Fruit fly (Drosophila melanogaster) whole organism, embryonic: ENCODE data around the gene Sas-4.

Source experiments
- ATbp ChIP-seq: fragments of 200-800 bp; sonication (Bioruptor generic); optimal IDR thresholded peaks from 2 replicates; lab custom pipeline; 2017; ENCODE audit warnings: missing biosample characterization, mild to moderate bottlenecking, missing genetic modification characterization, missing genetic modification reagents
- Ada2b ChIP-seq: fragments of 200-800 bp; sonication (Bioruptor generic); IDR thresholded peaks from 2 replicates; pipeline ENCODE4 v1.3.6; 2022; ENCODE audit warnings: missing biosample characterization, missing genetic modification characterization
- Aef1 ChIP-seq: fragments of 200-800 bp; sonication (Bioruptor generic); IDR thresholded peaks from 3 replicates; pipeline ENCODE4 v1.3.6; 2022; ENCODE audit warnings: missing biosample characterization, missing genetic modification characterization
- Bdp1 ChIP-seq: fragments of 200-800 bp; sonication (Bioruptor generic); optimal IDR thresholded peaks from 3 replicates; lab custom pipeline; 2016; ENCODE audit warnings: missing biosample characterization, missing genetic modification characterization
- CG10321 ChIP-seq: fragments of 200-800 bp; sonication (Bioruptor generic); IDR thresholded peaks from 2 replicates; pipeline ENCODE4 v1.3.6; 2022; ENCODE audit warnings: missing biosample characterization, missing genetic modification characterization
- CG12071 ChIP-seq: fragments of 200-800 bp; sonication (Bioruptor generic); optimal IDR thresholded peaks from 3 replicates; lab custom pipeline; 2018; ENCODE audit warnings: missing biosample characterization, mild to moderate bottlenecking, missing genetic modification characterization
- CG14710 ChIP-seq: fragments of 200-800 bp; sonication (Bioruptor generic); optimal IDR thresholded peaks from 3 replicates; lab custom pipeline; 2019; ENCODE audit warnings: missing biosample characterization, mild to moderate bottlenecking, missing genetic modification characterization, moderate library complexity
- CG15011 ChIP-seq: fragments of 200-800 bp; sonication (Bioruptor generic); optimal IDR thresholded peaks from 3 replicates; lab custom pipeline; 2018; ENCODE audit warnings: missing biosample characterization, mild to moderate bottlenecking, missing genetic modification characterization
- CG15601 ChIP-seq: fragments of 200-800 bp; sonication (Bioruptor generic); optimal IDR thresholded peaks from 3 replicates; lab custom pipeline; 2019; ENCODE audit warnings: missing biosample characterization, mild to moderate bottlenecking, missing genetic modification characterization, moderate library complexity
- CG17186 ChIP-seq: fragments of 200-800 bp; sonication (Bioruptor generic); optimal IDR thresholded peaks from 3 replicates; lab custom pipeline; 2017; ENCODE audit warnings: missing biosample characterization, missing genetic modification reagents, missing genetic modification characterization
- CG17802 ChIP-seq: fragments of 200-800 bp; sonication (Bioruptor generic); optimal IDR thresholded peaks from 2 replicates; lab custom pipeline; 2018; ENCODE audit warnings: missing biosample characterization, mild to moderate bottlenecking, missing genetic modification characterization, moderate library complexity
- CG1792 ChIP-seq: fragments of 200-800 bp; sonication (Bioruptor generic); optimal IDR thresholded peaks from 2 replicates; lab custom pipeline; 2016; ENCODE audit warnings: missing biosample characterization, missing genetic modification characterization
- CG34422 ChIP-seq: fragments of 200-800 bp; sonication (Bioruptor generic); IDR thresholded peaks from 3 replicates; pipeline ENCODE4 v1.3.6; 2022; ENCODE audit warnings: missing biosample characterization, missing genetic modification characterization
- CG3847 ChIP-seq: fragments of 200-800 bp; sonication (Bioruptor generic); IDR thresholded peaks from 2 replicates; pipeline ENCODE4 v1.3.6; 2022; ENCODE audit warnings: missing biosample characterization, missing genetic modification characterization
- CG7786 ChIP-seq: fragments of 200-800 bp; sonication (Bioruptor generic); optimal IDR thresholded peaks from 2 replicates; lab custom pipeline; 2016; ENCODE audit warnings: missing biosample characterization, missing genetic modification characterization
- CG7928 ChIP-seq: fragments of 200-800 bp; sonication (Bioruptor generic); optimal IDR thresholded peaks from 2 replicates; lab custom pipeline; 2017; ENCODE audit warnings: missing biosample characterization, mild to moderate bottlenecking, missing genetic modification characterization
- CG8388 ChIP-seq: fragments of 200-800 bp; sonication (Bioruptor generic); optimal IDR thresholded peaks from 2 replicates; lab custom pipeline; 2019; ENCODE audit warnings: missing biosample characterization, mild to moderate bottlenecking, missing genetic modification characterization, moderate library complexity
- CG8478 ChIP-seq: fragments of >200 bp; optimal IDR thresholded peaks from 2 replicates; lab custom pipeline; 2018
- CG9215 ChIP-seq: fragments of 200-800 bp; sonication (Bioruptor generic); IDR thresholded peaks from 2 replicates; pipeline ENCODE4 v1.3.6; 2022; ENCODE audit warnings: missing biosample characterization, missing genetic modification characterization
- Chrac-16 ChIP-seq: fragments of 200-800 bp; sonication (Bioruptor generic); optimal IDR thresholded peaks from 3 replicates; lab custom pipeline; 2016; ENCODE audit warnings: missing biosample characterization, missing genetic modification characterization
- D ChIP-seq, 2 experiments: fragments of 200-800 bp in 1 of 2; fragments of >200 bp in 1 of 2; sonication (Bioruptor generic) in 1 of 2; optimal IDR thresholded peaks; 2 replicates in 1 of 2; 3 replicates in 1 of 2; lab custom pipeline; 2017; ENCODE audit warnings: mild to moderate bottlenecking in 1 of 2, missing biosample characterization in 1 of 2, missing genetic modification characterization in 1 of 2, missing genetic modification reagents in 1 of 2
- Dip2 ChIP-seq: fragments of 200-800 bp; sonication (Bioruptor generic); IDR thresholded peaks from 2 replicates; pipeline ENCODE4 v1.3.6; 2022; ENCODE audit warnings: missing biosample characterization, missing genetic modification characterization
- Dp ChIP-seq: fragments of 200-800 bp; sonication (Bioruptor generic); optimal IDR thresholded peaks from 2 replicates; lab custom pipeline; 2018; ENCODE audit warnings: missing biosample characterization, mild to moderate bottlenecking, missing genetic modification characterization, moderate library complexity
- GATAe ChIP-seq: fragments of 200-800 bp; sonication (Bioruptor generic); conservative IDR thresholded peaks from 2 replicates; pipeline ENCODE4 v1.3.6; 2022; ENCODE audit warnings: missing biosample characterization, missing genetic modification characterization
- H15 ChIP-seq: fragments of 200-800 bp; sonication (Bioruptor generic); IDR thresholded peaks from 3 replicates; pipeline ENCODE4 v1.3.6; 2022; ENCODE audit warnings: missing biosample characterization, missing genetic modification characterization
- H2.0 ChIP-seq: fragments of 200-800 bp; sonication (Bioruptor generic); IDR thresholded peaks from 2 replicates; pipeline ENCODE4 v1.3.6; 2022; ENCODE audit warnings: missing biosample characterization, missing genetic modification characterization
- HHEX ChIP-seq: fragments of 200-800 bp; sonication (Bioruptor generic); optimal IDR thresholded peaks from 3 replicates; lab custom pipeline; 2017; ENCODE audit warnings: missing biosample characterization, mild to moderate bottlenecking, missing genetic modification characterization, missing genetic modification reagents
- HmgZ ChIP-seq: fragments of 200-800 bp; sonication (Bioruptor generic); optimal IDR thresholded peaks from 2 replicates; lab custom pipeline; 2018; ENCODE audit warnings: missing biosample characterization, mild to moderate bottlenecking, missing genetic modification characterization
- MESR4 ChIP-seq: fragments of 200-800 bp; sonication (Bioruptor generic); optimal IDR thresholded peaks from 2 replicates; lab custom pipeline; 2018; ENCODE audit warnings: missing biosample characterization, mild to moderate bottlenecking, missing genetic modification characterization, moderate library complexity
- Opbp ChIP-seq: fragments of 200-800 bp; sonication (Bioruptor generic); IDR thresholded peaks from 3 replicates; pipeline ENCODE4 v1.3.6; 2022; ENCODE audit warnings: missing biosample characterization, missing genetic modification characterization; ENCODE audit not compliant: partially characterized antibody
- Xrp1 ChIP-seq: fragments of 200-800 bp; sonication (Bioruptor generic); IDR thresholded peaks from 2 replicates; pipeline ENCODE4 v1.3.6; 2022; ENCODE audit warnings: missing biosample characterization, missing genetic modification characterization
- az2 ChIP-seq: fragments of 200-800 bp; sonication (Bioruptor generic); optimal IDR thresholded peaks from 3 replicates; lab custom pipeline; 2016; ENCODE audit warnings: missing biosample characterization, missing genetic modification characterization
- bcd ChIP-seq: fragments of 200-800 bp; sonication (Bioruptor generic); optimal IDR thresholded peaks from 2 replicates; lab custom pipeline; 2017; ENCODE audit warnings: missing biosample characterization, mild to moderate bottlenecking, missing genetic modification characterization
- br ChIP-seq: fragments of >200 bp; optimal IDR thresholded peaks from 2 replicates; lab custom pipeline; 2017
- cas ChIP-seq: fragments of 200-800 bp; sonication (Bioruptor generic); IDR thresholded peaks from 2 replicates; pipeline ENCODE4 v1.3.6; 2022; ENCODE audit warnings: missing biosample characterization, missing genetic modification characterization
- cg ChIP-seq: fragments of 200-800 bp; sonication (Bioruptor generic); optimal IDR thresholded peaks from 3 replicates; lab custom pipeline; 2019; ENCODE audit warnings: missing biosample characterization, mild to moderate bottlenecking, missing genetic modification characterization, moderate library complexity
- chinmo ChIP-seq: fragments of 200-800 bp; sonication (Bioruptor generic); IDR thresholded peaks from 4 replicates; pipeline ENCODE4 v1.3.6; 2022; ENCODE audit warnings: missing biosample characterization, missing genetic modification characterization; ENCODE audit not compliant: partially characterized antibody
- ewg ChIP-seq: fragments of 200-800 bp; sonication (Bioruptor generic); optimal IDR thresholded peaks from 3 replicates; lab custom pipeline; 2017; ENCODE audit warnings: mild to moderate bottlenecking, missing biosample characterization, missing genetic modification reagents, missing genetic modification characterization
- fru ChIP-seq: fragments of >200 bp; optimal IDR thresholded peaks from 2 replicates; lab custom pipeline; 2017
- ftz-f1 ChIP-seq: fragments of 200-800 bp; sonication (Bioruptor generic); optimal IDR thresholded peaks from 2 replicates; lab custom pipeline; 2016; ENCODE audit warnings: missing biosample characterization, missing genetic modification characterization
- insv ChIP-seq, 2 experiments: fragments of 200-800 bp; sonication (Bioruptor generic); optimal IDR thresholded peaks; 3 replicates each; lab custom pipeline; 2016 to 2018; ENCODE audit warnings: missing biosample characterization in 2 of 2, missing genetic modification characterization in 2 of 2
- kah ChIP-seq: fragments of 200-800 bp; sonication (Bioruptor generic); optimal IDR thresholded peaks from 2 replicates; lab custom pipeline; 2018; ENCODE audit warnings: missing biosample characterization, mild to moderate bottlenecking, missing genetic modification characterization
- mirr ChIP-seq: fragments of 200-800 bp; sonication (Bioruptor generic); optimal IDR thresholded peaks from 3 replicates; lab custom pipeline; 2018; ENCODE audit warnings: missing biosample characterization, mild to moderate bottlenecking, missing genetic modification characterization
- mld ChIP-seq: fragments of 200-800 bp; sonication (Bioruptor generic); IDR thresholded peaks from 3 replicates; pipeline ENCODE4 v1.3.6; 2022; ENCODE audit warnings: missing biosample characterization, missing genetic modification characterization; ENCODE audit not compliant: partially characterized antibody
- pfk ChIP-seq: fragments of 200-800 bp; sonication (Bioruptor generic); optimal IDR thresholded peaks from 2 replicates; lab custom pipeline; 2018; ENCODE audit warnings: missing biosample characterization, mild to moderate bottlenecking, missing genetic modification characterization, moderate library complexity
- pros ChIP-seq: fragments of 200-800 bp; sonication (Bioruptor generic); optimal IDR thresholded peaks from 3 replicates; lab custom pipeline; 2019; ENCODE audit warnings: missing biosample characterization, mild to moderate bottlenecking, missing genetic modification characterization, moderate library complexity
- rib ChIP-seq: fragments of 200-800 bp; sonication (Bioruptor generic); IDR thresholded peaks from 2 replicates; pipeline ENCODE4 v1.3.6; 2022; ENCODE audit warnings: missing biosample characterization, missing genetic modification characterization
- sens-2 ChIP-seq: fragments of 200-800 bp; sonication (Bioruptor generic); IDR thresholded peaks from 2 replicates; pipeline ENCODE4 v1.3.6; 2022; ENCODE audit warnings: missing biosample characterization, missing genetic modification characterization
- seq ChIP-seq: fragments of 200-800 bp; sonication (Bioruptor generic); IDR thresholded peaks from 2 replicates; pipeline ENCODE4 v1.3.6; 2022; ENCODE audit warnings: missing biosample characterization, missing genetic modification characterization
- slou ChIP-seq: fragments of 200-800 bp; sonication (Bioruptor generic); optimal IDR thresholded peaks from 3 replicates; lab custom pipeline; 2016; ENCODE audit warnings: missing biosample characterization, missing genetic modification characterization
- so ChIP-seq: fragments of 200-800 bp; sonication (Bioruptor generic); IDR thresholded peaks from 3 replicates; pipeline ENCODE4 v1.3.6; 2022; ENCODE audit warnings: missing biosample characterization, missing genetic modification characterization
- tap ChIP-seq: fragments of 200-800 bp; optimal IDR thresholded peaks from 3 replicates; lab custom pipeline; 2019; ENCODE audit warnings: missing biosample characterization, mild to moderate bottlenecking, missing genetic modification characterization, moderate library complexity

The Sas-4 gene

dm6 chr3R:7123699-7124098, 27.5 kb upstream of the Sas-4 start (continued):
- TF ChIP-seq Dp (peak; percentile 8), CG10321 (GFP tag; lab: Robert Waterston, UW) (peak; percentile 95), GATAe (no peak), bcd (no peak), mld (GFP tag; lab: Robert Waterston, UW) (no peak), CG14710 (tag; lab: Kevin White, UChicago) (no peak), D (optimal IDR thresholded peaks at IDR 0.05; lab: Kevin White, UChicago) (peak; percentile 38), D (GFP tag; optimal IDR thresholded peaks at IDR 0.05; lab: Kevin White, UChicago) (no peak), ATbp (no peak), HmgZ (tag; lab: Kevin White, UChicago) (peak; percentile 30), chinmo (GFP tag; lab: Robert Waterston, UW) (peak; percentile 90), slou (GFP tag; lab: Kevin White, UChicago) (no peak), CG12071 (GFP tag; lab: Kevin White, UChicago) (peak; percentile 23), CG15601 (tag; lab: Kevin White, UChicago) (no peak), Xrp1 (GFP tag; lab: Robert Waterston, UW) (no peak), CG7786 (no peak), CG9215 (GFP tag; lab: Robert Waterston, UW) (no peak), pfk (no peak), kah (GFP tag; lab: Kevin White, UChicago) (peak; percentile 90), cg (GFP tag; lab: Kevin White, UChicago) (peak; percentile 92), insv (GFP tag; optimal IDR thresholded peaks at IDR 0.05; lab: Kevin White, UChicago) (peak in 1 of 2 experiments; percentile 17), so (GFP tag; lab: Robert Waterston, UW) (0 out of 3 replicates have a peak, but pooled peaks have one; percentile 3), H2.0 (GFP tag; lab: Robert Waterston, UW) (no peak), Aef1 (GFP tag; lab: Robert Waterston, UW) (peak; percentile 77), cas (GFP tag; lab: Robert Waterston, UW) (no peak), CG15011 (GFP tag; lab: Kevin White, UChicago) (no peak), mirr (GFP tag; lab: Kevin White, UChicago) (peak; percentile 80), ftz-f1 (GFP tag; lab: Kevin White, UChicago) (peak; percentile 80), MESR4 (peak; percentile 91), CG1792 (GFP tag; lab: Kevin White, UChicago) (no peak), tap (no peak), fru (lab: Kevin White, UChicago) (no peak), pros (GFP tag; lab: Kevin White, UChicago) (peak; percentile 35), ewg (GFP tag; lab: Kevin White, UChicago) (peak; percentile 20), CG34422 (0 out of 3 replicates have a peak, but pooled peaks have one; percentile 67), seq (GFP tag; lab: Robert Waterston, UW) (peak; percentile 23; the same call in 1 of the 2 replicates), CG8478 (peak; percentile 94), Opbp (GFP tag; lab: Robert Waterston, UW) (peak; percentile 20; the same call in 2 of the 3 replicates)

DNA sequence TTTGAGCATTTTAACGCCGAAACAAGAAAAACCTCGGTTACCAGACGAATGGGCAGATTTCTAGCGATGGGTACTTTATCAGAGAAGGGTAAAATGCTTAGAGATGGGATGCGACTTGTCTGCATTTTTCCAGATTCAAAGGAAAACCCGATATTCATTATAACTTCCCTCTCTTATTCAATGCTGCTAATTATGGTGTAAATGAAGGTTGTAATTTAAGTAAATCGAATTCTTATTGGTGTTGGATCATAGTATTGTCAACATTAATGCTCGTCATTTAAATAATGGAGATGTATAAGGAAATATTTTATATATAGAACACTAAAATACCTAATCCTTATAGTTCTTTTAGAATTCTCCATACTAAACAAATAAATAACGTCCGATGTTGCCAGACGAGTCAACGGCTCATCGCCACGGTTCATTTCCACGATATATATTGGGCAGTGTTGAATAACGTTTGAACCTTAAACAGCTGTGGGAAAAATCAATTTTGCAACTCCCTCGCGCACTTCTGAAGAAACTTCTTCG, 27.0 kb upstream of the Sas-4 start, which contains the start of the genes Alh and CG10098:
Gene Alh, minus strand, starts transcription at position 77 of the 531 bp plus-strand sequence.
Gene CG10098, plus strand, starts transcription at position 440 of the 531 bp plus-strand sequence.
- TF ChIP-seq Ada2b, result peak; percentile 73
- TF ChIP-seq Bdp1 (GFP tag; lab: Kevin White, UChicago), result peak; percentile 64
- no peak for TF ChIP-seq CG17802
- TF ChIP-seq H15, result peak; percentile 62; the same call in 2 of the 3 replicates
- peak; percentile 82 for TF ChIP-seq CG3847 (GFP tag; lab: Robert Waterston, UW)
- peak; percentile 79 for TF ChIP-seq HHEX (GFP tag; lab: Kevin White, UChicago)
- TF ChIP-seq CG7928 (GFP tag; lab: Kevin White, UChicago), result peak; percentile 43
- no peak for TF ChIP-seq Dip2 (GFP tag; lab: Robert Waterston, UW)
- no peak for TF ChIP-seq br (lab: Kevin White, UChicago)
- peak; percentile 62 for TF ChIP-seq CG8388
- TF ChIP-seq CG12071 (GFP tag; lab: Kevin White, UChicago), result no peak
- TF ChIP-seq rib, result peak; percentile 50; the same call in 1 of the 2 replicates
- TF ChIP-seq sens-2 (GFP tag; lab: Robert Waterston, UW), result peak; percentile 59; the same call in 1 of the 2 replicates
- peak; percentile 88 for TF ChIP-seq az2 (GFP tag; lab: Kevin White, UChicago)
- peak; percentile 14 for TF ChIP-seq CG17186 (GFP tag; lab: Kevin White, UChicago)
- TF ChIP-seq Chrac-16 (GFP tag; lab: Kevin White, UChicago), result peak; percentile 92
